Worm (Caenorhabditis elegans) whole organism, midembryonic: Measurements from ENCODE around the gene Y55F3BR.11.

Source experiments
- T22C8.4 ChIP-seq: fragments of 200-800 bp; sonication (Bioruptor generic); IDR thresholded peaks from 2 replicates; pipeline ENCODE4 v1.3.6; 2022; ENCODE audit warnings: missing genetic modification characterization, missing compliant biosample characterization
- flt-1 ChIP-seq: fragments of 200-800 bp; sonication (Bioruptor generic); IDR thresholded peaks from 2 replicates; pipeline ENCODE4 v1.3.6; 2022; ENCODE audit warnings: missing genetic modification characterization, missing compliant biosample characterization
- klf-2 ChIP-seq: fragments of 200-800 bp; sonication (Bioruptor generic); conservative IDR thresholded peaks from 2 replicates; pipeline ENCODE4 v1.3.6; 2022; ENCODE audit warnings: missing genetic modification reagents, missing genetic modification characterization, missing compliant biosample characterization
- ref-1 ChIP-seq: fragments of 200-800 bp; sonication (Bioruptor generic); conservative IDR thresholded peaks from 2 replicates; pipeline ENCODE4 v1.3.6; 2022; ENCODE audit warnings: missing genetic modification reagents, missing genetic modification characterization, missing compliant biosample characterization
- tab-1 ChIP-seq: fragments of 200-800 bp; sonication (Bioruptor generic); IDR thresholded peaks from 2 replicates; pipeline ENCODE4 v1.3.6; 2022; ENCODE audit warnings: missing genetic modification characterization, missing compliant biosample characterization
- ztf-29 ChIP-seq: fragments of 200-800 bp; sonication (Bioruptor generic); IDR thresholded peaks from 2 replicates; pipeline ENCODE4 v1.3.6; 2022; ENCODE audit warnings: missing genetic modification reagents, missing genetic modification characterization, missing compliant biosample characterization

DNA sequence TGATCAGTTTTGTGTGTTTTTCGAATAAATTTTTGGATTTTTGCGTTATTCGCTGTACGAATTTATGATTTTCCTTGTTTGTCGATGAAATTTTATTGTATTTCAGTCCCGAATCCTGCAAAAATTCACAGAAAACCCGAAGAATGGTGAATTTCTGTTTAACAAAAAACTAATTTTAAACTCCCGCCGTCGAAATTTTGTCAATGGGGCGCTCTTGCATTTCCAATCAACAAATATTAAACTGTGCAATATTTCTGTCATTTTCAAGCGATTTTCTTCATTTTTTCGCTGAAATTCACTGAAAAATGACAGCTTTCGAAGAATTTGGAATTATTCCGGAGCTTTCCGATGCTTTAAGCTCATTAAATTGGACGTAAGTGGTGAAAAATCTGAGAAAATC is 19.7 kb downstream of the Y55F3BR.11 start, which contains the start of gene Y55F3BR.1:
- TF ChIP-seq ztf-29 (GFP tag; lab: Robert Waterston, UW) (no peak), T22C8.4 (GFP tag; lab: Robert Waterston, UW) (no peak), flt-1 (GFP tag; lab: Robert Waterston, UW) (no peak), tab-1 (GFP tag; lab: Robert Waterston, UW) (no peak), ref-1 (no peak), klf-2 (GFP tag; lab: Robert Waterston, UW) (no peak)
